Worm (Caenorhabditis elegans): ENCODE data around the gene pbs-1.

pbs-1 gene

DNA sequence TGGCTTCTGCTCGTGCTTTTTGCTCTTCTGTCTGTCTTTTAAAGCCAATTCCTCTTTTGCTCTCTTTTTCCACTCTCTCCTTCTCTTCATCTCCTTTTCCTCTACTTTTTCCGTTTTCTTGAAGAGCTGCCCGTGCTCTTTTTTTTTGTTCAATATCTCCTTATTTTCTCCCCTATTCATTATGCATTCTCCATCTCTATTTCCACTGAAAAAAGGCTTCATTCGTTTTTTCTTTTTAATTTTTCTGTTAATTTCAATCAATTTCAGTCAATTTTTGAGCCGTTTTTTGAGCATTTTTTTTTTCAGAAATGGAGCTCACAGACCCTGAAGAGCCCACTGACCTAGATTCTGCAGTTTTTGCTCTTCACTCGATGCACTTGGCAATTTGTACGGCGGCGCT lies 37.1 kb downstream of the pbs-1 start, which contains the start of gene Y41D4B.1:
Gene Y41D4B.1 (plus strand): TSS at position 301 of the 400 bp plus-strand sequence.
- no peak for TF ChIP-seq gmeb-2 (tag; optimal IDR thresholded peaks at IDR 0.05)
- TF ChIP-seq dve-1 (tag; optimal IDR thresholded peaks at IDR 0.05): no peak
- no peak for TF ChIP-seq npax-4 (tag; optimal IDR thresholded peaks at IDR 0.05)
- no peak for TF ChIP-seq ceh-24 (tag; optimal IDR thresholded peaks at IDR 0.05)
- no peak for TF ChIP-seq sox-2 (GFP tag; IDR thresholded peaks at IDR 0.05)
- TF ChIP-seq mec-3 (tag; optimal IDR thresholded peaks at IDR 0.05; ENCODE audit: borderline replicate concordance): no peak
- TF ChIP-seq ttx-3 (tag; optimal IDR thresholded peaks at IDR 0.05): no peak
- no peak for TF ChIP-seq hlh-13 (GFP tag; optimal IDR thresholded peaks at IDR 0.05)
- no peak for TF ChIP-seq pha-2 (tag; optimal IDR thresholded peaks at IDR 0.05)
- no peak for TF ChIP-seq K09A11.1 (tag; optimal IDR thresholded peaks at IDR 0.05; ENCODE audit: insufficient read depth)
- TF ChIP-seq tbx-2 (tag; optimal IDR thresholded peaks at IDR 0.05): no peak
- no peak for TF ChIP-seq F13H6.1 (tag; optimal IDR thresholded peaks at IDR 0.05)
- no peak for TF ChIP-seq unc-3 (GFP tag; conservative IDR thresholded peaks at IDR 0.05)
- no peak for TF ChIP-seq unc-3 (tag; optimal IDR thresholded peaks at IDR 0.05)
- no peak for TF ChIP-seq ceh-34 (tag; optimal IDR thresholded peaks at IDR 0.05)
- no peak for TF ChIP-seq T23F11.4 (GFP tag; optimal IDR thresholded peaks at IDR 0.05)

DNA sequence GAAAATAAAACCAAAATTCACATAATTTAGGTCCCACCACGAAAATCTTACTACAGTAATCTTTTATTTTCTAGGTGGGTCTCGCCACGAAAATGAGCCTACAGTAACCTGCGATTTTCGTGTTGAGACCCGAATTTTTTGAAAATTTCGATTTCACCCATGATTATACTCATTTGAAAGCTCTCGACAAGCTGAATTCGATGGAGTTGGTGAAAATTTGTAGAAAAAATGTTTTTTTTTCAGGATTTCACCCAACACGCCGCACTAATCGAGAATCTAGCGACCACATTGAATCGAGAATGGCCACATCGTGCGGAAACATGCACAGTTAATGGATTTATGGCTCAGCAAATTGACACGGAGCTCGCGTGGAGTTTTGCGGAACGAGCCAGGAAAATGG lies 46.7 kb downstream of the pbs-1 start:
- TF ChIP-seq sdc-2 (tag; optimal IDR thresholded peaks at IDR 0.05) (no peak), madf-2 (tag; optimal IDR thresholded peaks at IDR 0.05) (no peak), fax-1 (tag; optimal IDR thresholded peaks at IDR 0.05) (no peak), ceh-2 (tag; optimal IDR thresholded peaks at IDR 0.05) (no peak), pha-2 (tag; optimal IDR thresholded peaks at IDR 0.05) (no peak), nfya-1 (tag; optimal IDR thresholded peaks at IDR 0.05) (no peak), hlh-15 (tag; optimal IDR thresholded peaks at IDR 0.05) (no peak), ceh-48 (tag; optimal IDR thresholded peaks at IDR 0.05) (no peak), gmeb-2 (tag; optimal IDR thresholded peaks at IDR 0.05) (no peak), odd-2 (tag; optimal IDR thresholded peaks at IDR 0.05) (no peak), elt-2 (tag; optimal IDR thresholded peaks at IDR 0.05) (no peak), ceh-14 (tag; optimal IDR thresholded peaks at IDR 0.05) (no peak), pax-1 (tag; optimal IDR thresholded peaks at IDR 0.05) (no peak), ceh-19 (GFP tag; optimal IDR thresholded peaks at IDR 0.05) (no peak), ceh-34 (tag; optimal IDR thresholded peaks at IDR 0.05) (no peak), rnt-1 (tag; optimal IDR thresholded peaks at IDR 0.05) (no peak)

DNA sequence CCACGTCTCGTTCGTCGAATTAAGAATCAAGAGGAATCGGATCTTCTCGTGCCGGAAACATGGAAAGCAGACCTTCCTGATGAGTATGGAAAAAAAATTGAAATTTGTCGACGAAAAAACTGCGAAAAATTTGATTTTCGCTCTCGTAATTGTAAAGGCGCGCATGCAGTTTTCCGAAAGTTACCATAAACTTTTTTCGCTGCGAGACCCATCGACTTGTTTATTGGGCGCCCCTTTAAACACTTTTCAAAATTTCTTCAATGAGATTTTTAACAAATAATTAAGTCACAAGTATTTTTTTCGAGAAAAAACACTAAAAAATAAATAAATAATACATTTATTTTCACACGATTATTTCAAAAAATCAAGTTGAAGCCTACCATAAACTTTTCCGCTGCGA lies 48.8 kb downstream of the pbs-1 start:
- TF ChIP-seq pag-3 (tag; optimal IDR thresholded peaks at IDR 0.05; ENCODE audit: borderline replicate concordance): no peak
- TF ChIP-seq ama-1 (optimal IDR thresholded peaks at IDR 0.05): no peak
- TF ChIP-seq odd-2 (tag; optimal IDR thresholded peaks at IDR 0.05): no peak
- no peak for TF ChIP-seq tbx-7 (tag; optimal IDR thresholded peaks at IDR 0.05)
- TF ChIP-seq hlh-15 (tag; optimal IDR thresholded peaks at IDR 0.05): no peak
- TF ChIP-seq ceh-19 (GFP tag; optimal IDR thresholded peaks at IDR 0.05): no peak
- TF ChIP-seq tbx-2 (tag; optimal IDR thresholded peaks at IDR 0.05): no peak
- no peak for TF ChIP-seq ets-4 (tag; optimal IDR thresholded peaks at IDR 0.05)
- no peak for TF ChIP-seq che-1 (tag; optimal IDR thresholded peaks at IDR 0.05)
- no peak for TF ChIP-seq mec-3 (tag; optimal IDR thresholded peaks at IDR 0.05; ENCODE audit: borderline replicate concordance)
- no peak for TF ChIP-seq ztf-16 (tag; optimal IDR thresholded peaks at IDR 0.05)
- TF ChIP-seq ahr-1 (tag; optimal IDR thresholded peaks at IDR 0.05): no peak
- no peak for TF ChIP-seq ceh-30 (tag; optimal IDR thresholded peaks at IDR 0.05)
- no peak for TF ChIP-seq fkh-6 (tag; optimal IDR thresholded peaks at IDR 0.05)
- TF ChIP-seq ceh-2 (tag; optimal IDR thresholded peaks at IDR 0.05): no peak

DNA sequence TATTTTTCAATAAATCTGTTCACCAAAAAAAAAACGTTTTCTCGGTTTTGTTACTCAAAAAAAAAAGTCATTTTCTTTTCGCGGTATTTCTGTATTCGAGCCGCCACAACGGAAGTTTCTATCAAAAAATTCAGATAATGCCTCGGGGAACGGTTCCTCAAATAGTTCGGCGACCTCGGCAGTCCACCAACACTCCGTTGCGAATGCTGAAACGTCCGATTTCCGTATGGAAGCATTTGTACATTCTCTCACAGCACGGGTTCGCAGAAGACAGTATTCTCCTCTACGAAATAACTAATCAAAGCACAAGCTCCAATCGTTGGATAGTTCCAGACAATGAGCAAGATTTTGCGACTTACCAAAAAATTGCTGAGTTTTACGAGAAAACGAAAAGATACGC lies 49.6 kb downstream of the pbs-1 start, which contains the start of gene Y41D4B.4:
Gene Y41D4B.4 (plus strand): TSS at position 133 of the 400 bp plus-strand sequence.
- TF ChIP-seq sox-2 (GFP tag; IDR thresholded peaks at IDR 0.05) (no peak), K02D7.2 (tag; optimal IDR thresholded peaks at IDR 0.05) (no peak), T23F11.4 (GFP tag; optimal IDR thresholded peaks at IDR 0.05) (no peak), lin-11 (tag; optimal IDR thresholded peaks at IDR 0.05) (no peak), syd-9 (tag; optimal IDR thresholded peaks at IDR 0.05) (no peak), hlh-15 (tag; optimal IDR thresholded peaks at IDR 0.05) (no peak), unc-86 (tag; optimal IDR thresholded peaks at IDR 0.05) (no peak)
